Fruit fly (Drosophila melanogaster) whole organism: ENCODE data around the gene sra.

Source experiments
- CG8478 ChIP-seq: fragments of >200 bp; optimal IDR thresholded peaks from 2 replicates; lab custom pipeline; 2018; ENCODE audit warnings: inconsistent platforms
- Dll ChIP-seq: fragments of >200 bp; optimal IDR thresholded peaks from 2 replicates; lab custom pipeline; 2017
- EcR ChIP-seq, 2 experiments: fragments of >200 bp; optimal IDR thresholded peaks; 2 replicates each; lab custom pipeline; 2017; ENCODE audit warnings: missing biosample characterization in 2 of 2, missing genetic modification characterization in 2 of 2, missing genetic modification reagents in 2 of 2
- pan ChIP-seq: fragments of >200 bp; optimal IDR thresholded peaks from 2 replicates; lab custom pipeline; 2017
- psq ChIP-seq: fragments of >200 bp; optimal IDR thresholded peaks from 2 replicates; lab custom pipeline; 2017
- usp ChIP-seq: fragments of >200 bp; optimal IDR thresholded peaks from 2 replicates; lab custom pipeline; 2017; ENCODE audit warnings: missing biosample characterization, missing genetic modification characterization, mixed read lengths

sra gene

DNA sequence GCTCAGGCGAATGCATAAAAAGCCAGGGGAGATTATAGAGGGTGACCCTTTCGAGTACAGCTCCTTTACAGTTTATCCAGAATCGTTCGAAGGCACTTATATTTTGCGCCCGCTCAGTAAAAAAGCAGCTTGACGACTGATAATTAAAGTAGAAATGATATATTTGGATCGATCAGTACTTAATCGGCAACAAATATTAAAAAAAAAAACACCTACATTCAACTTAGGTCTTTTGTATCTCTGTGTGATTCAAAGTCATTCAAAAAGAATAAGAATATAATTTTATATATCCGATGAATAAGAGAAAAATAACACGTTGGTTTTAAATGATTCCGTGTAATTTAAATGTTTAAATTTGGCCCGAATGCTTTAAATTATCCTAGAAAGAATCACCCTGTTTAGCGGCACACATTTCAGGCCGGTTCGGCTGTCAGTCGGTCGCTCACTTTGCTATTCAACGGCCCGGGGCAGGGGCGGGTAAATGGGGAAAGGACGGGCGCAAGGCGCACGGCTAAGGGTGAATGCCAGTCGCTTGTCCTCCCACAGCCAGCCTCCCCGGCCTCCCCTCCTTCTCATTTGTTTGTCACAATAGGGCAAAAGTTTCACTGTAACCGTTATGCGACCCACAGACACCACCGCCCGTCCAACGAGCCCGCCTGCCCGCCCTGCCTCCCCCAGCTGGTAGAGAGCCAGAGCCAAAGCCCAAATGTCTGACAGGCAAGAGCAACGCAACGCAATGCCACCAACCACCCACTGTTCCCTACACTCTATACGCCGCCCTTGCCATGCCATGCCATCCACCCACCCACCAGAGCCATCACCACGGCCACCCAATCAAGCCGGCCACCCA, 26.3 kb downstream of the sra start:
- TF ChIP-seq pan (lab: Kevin White, UChicago) (no peak), EcR (GFP tag; optimal IDR thresholded peaks at IDR 0.05; lab: Kevin White, UChicago) (no peak), Dll (lab: Kevin White, UChicago) (no peak), CG8478 (lab: Kevin White, UChicago) (no peak), usp (GFP tag; lab: Kevin White, UChicago) (no peak), psq (lab: Kevin White, UChicago) (no peak)

DNA sequence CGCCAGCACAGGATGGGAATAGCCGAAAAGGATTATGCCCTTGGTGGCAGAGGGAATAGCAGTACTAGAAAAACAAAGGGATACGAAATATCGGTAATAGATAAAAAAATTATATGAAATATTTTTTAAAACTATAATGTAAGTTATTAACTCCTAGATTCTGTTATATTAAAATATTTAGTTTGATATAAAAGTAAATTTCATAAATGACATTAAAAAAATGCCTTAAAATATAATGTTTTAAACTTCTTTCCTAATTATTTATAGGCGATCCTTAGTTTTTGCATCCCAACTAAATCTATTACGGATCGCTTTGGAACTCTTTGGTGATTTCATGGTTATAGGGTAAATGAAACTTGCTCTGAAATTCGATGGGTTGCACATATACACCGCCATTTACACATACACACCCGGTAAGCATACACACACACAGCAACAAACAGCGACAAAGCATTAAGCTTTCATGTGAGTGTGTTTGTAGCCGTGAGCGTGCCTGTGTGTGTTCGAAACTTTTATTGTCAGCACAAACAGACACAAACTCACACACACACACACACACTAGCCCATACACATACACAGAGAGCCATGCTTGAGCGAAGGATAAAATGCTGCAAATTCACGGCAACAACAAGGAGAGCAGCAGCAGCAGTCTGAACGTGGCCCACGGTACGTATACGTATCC, 27.1 kb downstream of the sra start:
- TF ChIP-seq pan (lab: Kevin White, UChicago) (no peak), Dll (lab: Kevin White, UChicago) (no peak)

DNA sequence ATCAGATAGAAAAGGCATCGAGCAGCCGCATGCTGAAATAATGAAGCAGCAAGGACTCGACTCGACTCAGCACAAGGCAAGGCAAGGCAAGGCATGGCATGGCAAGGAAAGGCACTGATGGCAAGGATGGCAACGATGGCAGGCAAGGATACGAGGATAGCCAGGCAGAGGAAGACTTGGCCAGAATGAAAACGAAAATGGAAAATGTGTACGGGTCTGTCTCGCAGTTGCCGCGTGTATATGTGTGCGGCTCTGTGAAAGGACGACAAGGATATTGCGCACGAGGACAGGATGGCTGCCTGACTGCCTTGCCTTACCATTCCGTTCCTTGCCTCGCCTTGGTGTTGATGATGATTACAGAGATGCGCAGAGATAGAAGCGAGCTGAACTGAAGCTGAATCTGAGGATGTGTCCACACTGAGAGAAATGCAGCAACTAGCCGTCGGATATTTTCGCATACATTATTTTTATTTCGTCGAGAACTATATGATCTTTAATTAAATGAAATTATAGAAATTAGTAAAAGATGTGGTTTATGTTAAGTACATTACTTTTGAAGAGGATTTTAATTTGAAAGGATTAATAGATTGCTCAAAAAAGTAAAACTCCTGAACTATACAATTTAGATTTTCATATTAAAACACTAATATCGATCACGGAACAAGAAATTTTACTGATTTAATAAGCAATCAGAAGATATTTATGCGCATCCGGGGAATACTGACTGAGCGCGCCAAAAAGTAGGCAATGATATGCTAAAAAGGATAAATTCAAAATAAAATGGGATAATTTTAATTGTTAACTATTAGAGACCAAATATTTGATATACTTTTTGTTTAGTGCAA, 27.9 kb downstream of the sra start:
- no peak for TF ChIP-seq psq (lab: Kevin White, UChicago)
- no peak for TF ChIP-seq Dll (lab: Kevin White, UChicago)
- TF ChIP-seq usp (GFP tag; lab: Kevin White, UChicago): no peak
- TF ChIP-seq CG8478 (lab: Kevin White, UChicago): no peak
- no peak for TF ChIP-seq EcR (GFP tag; optimal IDR thresholded peaks at IDR 0.05; lab: Kevin White, UChicago)
- TF ChIP-seq pan (lab: Kevin White, UChicago): no peak

DNA sequence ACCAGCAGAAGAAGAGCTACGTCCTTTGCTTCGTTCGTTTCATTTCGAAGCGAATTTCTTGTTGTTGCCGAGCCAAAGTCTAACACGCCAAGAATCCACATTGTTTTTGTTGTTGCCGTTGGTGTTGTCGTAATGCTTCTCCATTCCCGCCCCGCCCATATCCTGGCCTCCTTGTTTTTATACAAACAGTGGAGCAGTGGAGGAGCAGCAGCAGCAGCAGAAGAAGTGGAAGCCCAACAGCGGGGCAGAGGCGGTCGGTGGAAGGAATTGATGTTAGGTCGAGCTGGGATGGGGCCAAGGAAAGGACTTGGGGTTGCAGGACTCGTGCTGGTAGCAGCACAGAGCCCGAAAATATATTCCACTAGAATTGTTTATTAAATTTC, 28.5 kb downstream of the sra start:
- TF ChIP-seq psq (lab: Kevin White, UChicago): no peak
- TF ChIP-seq usp (GFP tag; lab: Kevin White, UChicago): no peak
- no peak for TF ChIP-seq pan (lab: Kevin White, UChicago)
- no peak for TF ChIP-seq Dll (lab: Kevin White, UChicago)
- TF ChIP-seq EcR (GFP tag; optimal IDR thresholded peaks at IDR 0.05; lab: Kevin White, UChicago): no peak

DNA sequence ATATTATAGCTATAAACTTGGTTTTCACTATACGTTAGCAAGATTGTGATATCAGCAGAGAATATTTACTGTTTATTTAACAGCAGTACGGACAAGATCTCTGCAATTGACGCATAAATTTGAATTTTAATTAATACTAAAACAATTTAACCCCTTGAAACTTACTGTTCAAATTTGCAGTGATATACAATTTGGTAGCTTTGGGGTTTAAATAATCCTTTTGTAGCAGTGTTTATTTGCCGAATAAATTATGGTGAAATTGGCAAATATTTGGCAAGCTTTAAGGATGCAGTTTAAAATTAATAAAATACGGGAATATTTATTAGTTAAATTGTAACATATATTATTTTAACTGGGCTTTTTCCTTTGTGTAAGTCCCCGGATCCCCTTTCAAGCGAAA, 30.6 kb downstream of the sra start:
- TF ChIP-seq usp (GFP tag; lab: Kevin White, UChicago) (no peak), CG8478 (lab: Kevin White, UChicago) (no peak), EcR (GFP tag; optimal IDR thresholded peaks at IDR 0.05; lab: Kevin White, UChicago) (no peak), pan (lab: Kevin White, UChicago) (no peak), Dll (lab: Kevin White, UChicago) (no peak), psq (lab: Kevin White, UChicago) (no peak)

DNA sequence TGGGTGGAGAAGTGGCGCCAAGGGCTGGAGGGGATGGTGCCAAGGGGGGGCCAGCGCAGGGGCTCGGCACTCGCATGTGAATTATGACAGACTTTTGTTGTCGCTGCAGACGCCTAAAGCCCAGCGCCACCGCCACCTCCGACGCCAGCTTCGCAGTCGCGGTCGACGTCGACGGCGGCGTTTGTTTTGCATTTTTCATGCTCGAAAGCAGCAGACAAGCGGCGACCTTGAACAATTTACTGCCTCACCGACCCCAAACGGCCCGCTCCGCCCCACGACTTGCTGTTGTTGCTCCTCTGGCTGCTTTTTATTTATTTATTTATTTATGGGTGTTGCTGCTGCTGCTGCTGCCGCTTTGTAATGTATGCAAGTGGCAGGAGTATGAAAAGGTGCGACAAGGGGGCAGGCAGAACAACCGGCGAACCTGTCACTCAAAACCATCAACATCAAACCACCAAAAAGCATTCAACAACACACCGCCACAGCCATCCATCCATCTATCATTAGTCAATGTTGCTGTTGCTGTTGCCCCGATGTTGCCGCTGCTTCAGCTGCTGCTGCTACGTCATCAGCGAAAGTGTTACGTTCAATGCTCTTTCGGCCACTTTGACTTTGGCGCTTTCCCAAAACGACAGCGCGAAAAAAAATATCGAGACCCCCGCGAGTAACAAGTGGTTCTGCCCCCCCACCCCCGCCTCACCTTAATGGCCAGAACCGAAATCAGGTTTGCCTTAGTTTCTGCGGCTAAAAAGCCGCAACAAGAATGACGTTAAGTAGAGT, 31.6 kb downstream of the sra start:
- TF ChIP-seq pan (lab: Kevin White, UChicago): no peak

DNA sequence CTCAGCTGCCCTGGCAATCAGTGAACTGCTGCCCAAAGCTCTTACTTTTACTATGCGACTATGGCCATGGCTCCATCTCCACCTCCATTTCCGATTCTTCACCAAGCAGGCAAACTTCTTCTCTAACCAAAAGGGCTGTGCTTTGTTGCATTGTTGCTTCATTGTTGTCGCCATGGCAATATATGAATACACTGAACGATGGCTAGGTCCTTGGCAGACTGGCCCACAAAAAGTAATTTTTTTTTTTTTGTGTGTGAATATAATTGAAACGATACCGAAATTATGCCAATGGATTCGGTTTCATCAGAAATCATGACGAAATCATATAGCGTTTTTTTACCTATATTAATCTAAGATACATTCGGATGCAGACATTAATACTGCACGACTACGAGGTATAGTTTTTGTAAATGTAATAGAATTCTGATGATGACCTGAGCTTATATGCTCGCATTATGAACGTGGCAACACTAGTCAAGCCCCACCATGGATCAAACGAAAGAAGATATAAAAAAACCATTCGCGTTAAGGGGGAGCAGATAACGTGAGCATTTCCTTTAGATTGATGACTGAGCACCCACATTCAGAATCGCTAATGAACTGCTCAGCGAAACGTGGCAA, 33.4 kb downstream of the sra start:
- no peak for TF ChIP-seq Dll (lab: Kevin White, UChicago)
- TF ChIP-seq usp (GFP tag; lab: Kevin White, UChicago): no peak

DNA sequence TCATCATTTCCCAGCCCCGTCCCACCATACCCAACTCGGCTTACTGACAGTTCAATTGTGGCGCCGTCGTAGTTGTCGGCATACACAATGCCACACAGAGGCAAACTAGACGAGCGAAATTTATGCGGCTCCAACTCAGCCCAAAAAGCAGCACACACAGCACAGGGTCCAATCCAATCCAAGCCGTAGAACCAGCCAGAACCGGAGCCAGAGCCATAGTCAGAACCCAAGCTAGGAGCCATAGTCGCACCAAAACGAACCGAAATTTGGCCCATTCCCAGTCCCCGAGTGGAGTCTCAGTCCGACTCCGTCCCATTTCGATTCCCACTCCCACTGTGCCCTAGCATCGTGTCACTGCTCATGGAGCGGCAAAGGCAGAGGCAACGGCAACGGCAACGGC, 34.1 kb downstream of the sra start:
- TF ChIP-seq psq (lab: Kevin White, UChicago) (no peak), CG8478 (lab: Kevin White, UChicago) (no peak), EcR (GFP tag; optimal IDR thresholded peaks at IDR 0.05; lab: Kevin White, UChicago) (no peak), Dll (lab: Kevin White, UChicago) (no peak), usp (GFP tag; lab: Kevin White, UChicago) (no peak)

DNA sequence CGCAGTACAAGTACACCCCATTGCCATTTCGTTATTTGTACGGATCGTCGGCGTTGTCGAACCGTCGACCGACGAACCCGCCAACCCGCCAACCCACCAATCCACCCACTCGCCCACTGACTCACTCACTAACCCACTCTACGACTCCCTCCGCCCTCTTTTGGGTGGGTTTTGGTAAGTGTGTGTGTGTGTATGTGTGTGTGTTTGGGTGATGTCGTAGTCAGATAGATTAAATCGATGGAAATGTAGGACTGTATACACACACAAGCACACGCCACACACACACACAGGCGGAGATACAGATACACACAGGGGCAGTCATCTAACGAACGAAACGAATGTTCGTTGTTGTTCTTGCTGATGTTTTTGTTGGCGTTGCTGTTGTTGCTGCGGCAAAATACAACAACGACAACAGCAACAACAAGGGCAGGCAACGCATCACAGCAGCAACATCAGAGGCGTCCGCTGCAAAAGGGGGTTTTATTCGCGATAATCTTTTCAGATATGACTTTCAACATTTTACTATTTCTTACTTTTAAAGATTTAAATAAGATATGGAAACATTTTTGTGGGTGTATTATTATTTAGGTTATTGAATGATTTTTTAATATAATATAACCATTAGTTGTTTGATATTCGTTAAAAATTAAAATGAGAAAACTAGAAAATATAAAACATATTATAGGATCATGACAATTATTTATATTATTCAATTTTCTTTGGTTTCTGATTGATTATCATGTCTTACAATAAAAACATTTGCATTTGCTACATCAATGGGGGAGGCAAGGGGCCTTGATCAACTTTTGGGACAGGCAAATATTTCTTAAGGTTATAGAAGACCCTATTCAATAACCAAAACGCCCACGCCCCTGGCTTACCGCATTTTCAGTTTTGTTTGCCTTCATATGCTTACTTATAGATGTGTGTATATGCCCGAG, 34.8 kb downstream of the sra start:
- TF ChIP-seq Dll (lab: Kevin White, UChicago): no peak
- TF ChIP-seq CG8478 (lab: Kevin White, UChicago): no peak
- TF ChIP-seq usp (GFP tag; lab: Kevin White, UChicago): no peak
- TF ChIP-seq psq (lab: Kevin White, UChicago): no peak
- TF ChIP-seq EcR (GFP tag; optimal IDR thresholded peaks at IDR 0.05; lab: Kevin White, UChicago): no peak
- TF ChIP-seq pan (lab: Kevin White, UChicago): no peak
